Fruit fly (Drosophila melanogaster) whole organism, embryonic: Measurements from ENCODE around the gene Dop1R2.
A peak's percentile ranks its signal among the peaks of the same experiment; 100 is the strongest.

Experiments used
- Abd-B ChIP-seq: fragments of 200-800 bp; sonication (Bioruptor generic); optimal IDR thresholded peaks from 2 replicates; lab custom pipeline; 2018; ENCODE audit warnings: missing biosample characterization, mild to moderate bottlenecking, missing genetic modification characterization, moderate library complexity
- Ada2b ChIP-seq: fragments of 200-800 bp; sonication (Bioruptor generic); IDR thresholded peaks from 2 replicates; pipeline ENCODE4 v1.3.6; 2022; ENCODE audit warnings: missing biosample characterization, missing genetic modification characterization
- Awh ChIP-seq: fragments of 200-800 bp; sonication (Bioruptor generic); IDR thresholded peaks from 2 replicates; pipeline ENCODE4, ENCODE4 v1.3.6; 2022; ENCODE audit warnings: missing biosample characterization, missing genetic modification characterization
- CG10147 ChIP-seq: fragments of 200-800 bp; sonication (Bioruptor generic); optimal IDR thresholded peaks from 2 replicates; lab custom pipeline; 2019; ENCODE audit warnings: missing biosample characterization, mild to moderate bottlenecking, missing genetic modification characterization, moderate library complexity
- CG10321 ChIP-seq: fragments of 200-800 bp; sonication (Bioruptor generic); IDR thresholded peaks from 2 replicates; pipeline ENCODE4 v1.3.6; 2022; ENCODE audit warnings: missing biosample characterization, missing genetic modification characterization
- CG11504 ChIP-seq: fragments of 200-800 bp; sonication (Bioruptor generic); optimal IDR thresholded peaks from 3 replicates; lab custom pipeline; 2019; ENCODE audit warnings: missing biosample characterization, mild to moderate bottlenecking, missing genetic modification characterization, moderate library complexity
- CG13424 ChIP-seq: fragments of 200-800 bp; sonication (Bioruptor generic); optimal IDR thresholded peaks from 2 replicates; lab custom pipeline; 2019; ENCODE audit warnings: missing biosample characterization, mild to moderate bottlenecking, missing genetic modification characterization, moderate library complexity
- CG15011 ChIP-seq: fragments of 200-800 bp; sonication (Bioruptor generic); optimal IDR thresholded peaks from 3 replicates; lab custom pipeline; 2018; ENCODE audit warnings: missing biosample characterization, mild to moderate bottlenecking, missing genetic modification characterization
- CG17385 ChIP-seq: fragments of 200-800 bp; sonication (Bioruptor generic); optimal IDR thresholded peaks from 3 replicates; lab custom pipeline; 2018; ENCODE audit warnings: missing biosample characterization, mild to moderate bottlenecking, missing genetic modification characterization
- CG2120 ChIP-seq: fragments of 200-800 bp; sonication (Bioruptor generic); optimal IDR thresholded peaks from 3 replicates; lab custom pipeline; 2016; ENCODE audit warnings: missing biosample characterization, missing genetic modification characterization
- CG30403 ChIP-seq: fragments of 200-800 bp; sonication (Bioruptor generic); optimal IDR thresholded peaks from 3 replicates; lab custom pipeline; 2016; ENCODE audit warnings: missing biosample characterization, missing genetic modification characterization
- CG3163 ChIP-seq: fragments of 200-800 bp; sonication (Bioruptor generic); optimal IDR thresholded peaks from 3 replicates; lab custom pipeline; 2016; ENCODE audit warnings: missing biosample characterization, missing genetic modification characterization
- CG32532 ChIP-seq: fragments of 200-800 bp; sonication (Bioruptor generic); IDR thresholded peaks from 2 replicates; pipeline ENCODE4 v1.3.6; 2022; ENCODE audit warnings: missing biosample characterization, missing genetic modification characterization
- CG3281 ChIP-seq: fragments of 200-800 bp; sonication (Bioruptor generic); optimal IDR thresholded peaks from 3 replicates; lab custom pipeline; 2017; ENCODE audit warnings: missing biosample characterization, mild to moderate bottlenecking, missing genetic modification characterization
- CG3847 ChIP-seq: fragments of 200-800 bp; sonication (Bioruptor generic); IDR thresholded peaks from 2 replicates; pipeline ENCODE4 v1.3.6; 2022; ENCODE audit warnings: missing biosample characterization, missing genetic modification characterization
- CG4404 ChIP-seq: fragments of 200-800 bp; sonication (Bioruptor generic); IDR thresholded peaks from 2 replicates; pipeline ENCODE4 v1.3.6; 2022; ENCODE audit warnings: missing biosample characterization, missing genetic modification characterization
- CG6854 ChIP-seq: fragments of 200-800 bp; sonication (Bioruptor generic); optimal IDR thresholded peaks from 3 replicates; lab custom pipeline; 2017; ENCODE audit warnings: missing biosample characterization, mild to moderate bottlenecking, missing genetic modification characterization
- CG7928 ChIP-seq: fragments of 200-800 bp; sonication (Bioruptor generic); optimal IDR thresholded peaks from 2 replicates; lab custom pipeline; 2017; ENCODE audit warnings: missing biosample characterization, mild to moderate bottlenecking, missing genetic modification characterization
- CG8290 ChIP-seq, 3 experiments: fragments of 200-800 bp; sonication (Bioruptor generic); optimal IDR thresholded peaks; 2 replicates each; lab custom pipeline; 2016 to 2019; ENCODE audit warnings: missing biosample characterization in 3 of 3, missing genetic modification characterization in 3 of 3, mild to moderate bottlenecking in 2 of 3, moderate library complexity in 1 of 3
- CTCF ChIP-seq: fragments of 200-800 bp; sonication (Bioruptor generic); optimal IDR thresholded peaks from 2 replicates; lab custom pipeline; 2017; ENCODE audit warnings: missing biosample characterization, mild to moderate bottlenecking, missing genetic modification characterization, moderate library complexity
- Chrac-16 ChIP-seq: fragments of 200-800 bp; sonication (Bioruptor generic); optimal IDR thresholded peaks from 3 replicates; lab custom pipeline; 2016; ENCODE audit warnings: missing biosample characterization, missing genetic modification characterization
- CoRest ChIP-seq: fragments of 200-800 bp; sonication (Bioruptor generic); optimal IDR thresholded peaks from 3 replicates; lab custom pipeline; 2018; ENCODE audit warnings: missing biosample characterization, mild to moderate bottlenecking, missing genetic modification characterization, moderate library complexity
- Dek ChIP-seq: fragments of 200-800 bp; sonication (Bioruptor generic); optimal IDR thresholded peaks from 3 replicates; lab custom pipeline; 2019; ENCODE audit warnings: missing biosample characterization, mild to moderate bottlenecking, missing genetic modification characterization, moderate library complexity
- Dip3 ChIP-seq: fragments of 200-800 bp; sonication (Bioruptor generic); optimal IDR thresholded peaks from 3 replicates; lab custom pipeline; 2016; ENCODE audit warnings: missing biosample characterization, missing genetic modification characterization
- ERR ChIP-seq: fragments of 200-800 bp; sonication (Bioruptor generic); optimal IDR thresholded peaks from 2 replicates; lab custom pipeline; 2016; ENCODE audit warnings: missing biosample characterization, missing genetic modification characterization
- Eip74EF ChIP-seq, 2 experiments: fragments of 200-800 bp in 1 of 2; fragments of >200 bp in 1 of 2; sonication (Bioruptor generic) in 1 of 2; optimal IDR thresholded peaks; 2 replicates each; lab custom pipeline; 2017 to 2019; ENCODE audit warnings: missing biosample characterization in 2 of 2, missing genetic modification characterization in 2 of 2, mild to moderate bottlenecking in 1 of 2, moderate library complexity in 1 of 2
- Gsc ChIP-seq: fragments of 200-800 bp; sonication (Bioruptor generic); IDR thresholded peaks from 2 replicates; pipeline ENCODE4 v1.3.6; 2022; ENCODE audit warnings: missing biosample characterization, missing genetic modification characterization
- Nf-YC ChIP-seq: fragments of 200-800 bp; optimal IDR thresholded peaks from 3 replicates; lab custom pipeline; 2019; ENCODE audit warnings: missing biosample characterization, mild to moderate bottlenecking, missing genetic modification characterization, moderate library complexity
- NfI ChIP-seq: fragments of 200-800 bp; sonication (Bioruptor generic); optimal IDR thresholded peaks from 3 replicates; lab custom pipeline; 2018; ENCODE audit warnings: missing biosample characterization, mild to moderate bottlenecking, missing genetic modification characterization, moderate library complexity
- Oli ChIP-seq: fragments of 200-800 bp; sonication (Bioruptor generic); optimal IDR thresholded peaks from 2 replicates; lab custom pipeline; 2018; ENCODE audit warnings: missing biosample characterization, mild to moderate bottlenecking, missing genetic modification characterization, moderate library complexity
- Opbp ChIP-seq: fragments of 200-800 bp; sonication (Bioruptor generic); IDR thresholded peaks from 3 replicates; pipeline ENCODE4 v1.3.6; 2022; ENCODE audit warnings: missing biosample characterization, missing genetic modification characterization; ENCODE audit not compliant: partially characterized antibody
- TFAM ChIP-seq: fragments of 200-800 bp; sonication (Bioruptor generic); optimal IDR thresholded peaks from 2 replicates; lab custom pipeline; 2017; ENCODE audit warnings: missing biosample characterization, missing genetic modification characterization, inconsistent platforms
- abd-A ChIP-seq: fragments of 200-800 bp; sonication (Bioruptor generic); optimal IDR thresholded peaks from 3 replicates; lab custom pipeline; 2019; ENCODE audit warnings: missing biosample characterization, mild to moderate bottlenecking, missing genetic modification characterization, moderate library complexity
- dan ChIP-seq: fragments of 200-800 bp; sonication (Bioruptor generic); IDR thresholded peaks from 2 replicates; pipeline ENCODE4 v1.3.6; 2022; ENCODE audit warnings: missing biosample characterization, missing genetic modification characterization
- dysf ChIP-seq: fragments of 200-800 bp; sonication (Bioruptor generic); IDR thresholded peaks from 3 replicates; pipeline ENCODE4 v1.3.6; 2022; ENCODE audit warnings: missing biosample characterization, missing genetic modification characterization
- gce ChIP-seq: fragments of 200-800 bp; sonication (Bioruptor generic); IDR thresholded peaks from 3 replicates; pipeline ENCODE4 v1.3.6; 2022; ENCODE audit warnings: missing biosample characterization, missing genetic modification characterization
- grau ChIP-seq: fragments of 200-800 bp; optimal IDR thresholded peaks from 3 replicates; lab custom pipeline; 2019; ENCODE audit warnings: missing biosample characterization, mild to moderate bottlenecking, missing genetic modification characterization, moderate library complexity
- grn ChIP-seq: fragments of 200-800 bp; sonication (Bioruptor generic); optimal IDR thresholded peaks from 3 replicates; lab custom pipeline; 2017; ENCODE audit warnings: missing biosample characterization, missing genetic modification characterization
- knrl ChIP-seq: fragments of 200-800 bp; sonication (Bioruptor generic); IDR thresholded peaks from 3 replicates; pipeline ENCODE4 v1.3.6; 2022; ENCODE audit warnings: missing biosample characterization, missing genetic modification characterization; ENCODE audit not compliant: partially characterized antibody
- lmd ChIP-seq: fragments of 200-800 bp; sonication (Bioruptor generic); IDR thresholded peaks from 2 replicates; pipeline ENCODE4 v1.3.6; 2022; ENCODE audit warnings: missing biosample characterization, missing genetic modification characterization
- mirr ChIP-seq: fragments of 200-800 bp; sonication (Bioruptor generic); optimal IDR thresholded peaks from 3 replicates; lab custom pipeline; 2018; ENCODE audit warnings: missing biosample characterization, mild to moderate bottlenecking, missing genetic modification characterization
- nau ChIP-seq: fragments of 200-800 bp; sonication (Bioruptor generic); optimal IDR thresholded peaks from 3 replicates; lab custom pipeline; 2017; ENCODE audit warnings: missing biosample characterization, mild to moderate bottlenecking, missing genetic modification characterization, missing genetic modification reagents
- org-1 ChIP-seq: fragments of 200-800 bp; sonication (Bioruptor generic); optimal IDR thresholded peaks from 2 replicates; lab custom pipeline; 2017; ENCODE audit warnings: missing biosample characterization, missing genetic modification characterization
- pan ChIP-seq, 4 experiments: fragments of >200 bp in 3 of 4; fragments of 200-800 bp in 1 of 4; sonication (Bioruptor generic) in 1 of 4; optimal IDR thresholded peaks in 3 of 4; IDR thresholded peaks in 1 of 4; 2 replicates each; pipeline versions ENCODE4 v1.3.6 to Lab custom; 2017 to 2022; ENCODE audit warnings: missing biosample characterization in 2 of 4, missing genetic modification characterization in 2 of 4, mixed read lengths in 1 of 4
- sc ChIP-seq, 3 experiments: fragments of >200 bp in 2 of 3; fragments of 200-800 bp in 1 of 3; sonication (Bioruptor generic) in 1 of 3; optimal IDR thresholded peaks; 2 replicates in 2 of 3; 3 replicates in 1 of 3; lab custom pipeline; 2017; ENCODE audit warnings: mild to moderate bottlenecking in 1 of 3, missing biosample characterization in 1 of 3, missing genetic modification characterization in 1 of 3, missing genetic modification reagents in 1 of 3
- sens-2 ChIP-seq: fragments of 200-800 bp; sonication (Bioruptor generic); IDR thresholded peaks from 2 replicates; pipeline ENCODE4 v1.3.6; 2022; ENCODE audit warnings: missing biosample characterization, missing genetic modification characterization
- tin ChIP-seq: fragments of 200-800 bp; sonication (Bioruptor generic); optimal IDR thresholded peaks from 3 replicates; lab custom pipeline; 2016; ENCODE audit warnings: missing biosample characterization, missing genetic modification characterization
- tll ChIP-seq, 2 experiments: fragments of 200-800 bp in 1 of 2; fragments of >200 bp in 1 of 2; sonication (Bioruptor generic) in 1 of 2; optimal IDR thresholded peaks; 2 replicates each; lab custom pipeline; 2017 to 2019; ENCODE audit warnings: missing biosample characterization in 2 of 2, missing genetic modification characterization in 2 of 2, mild to moderate bottlenecking in 1 of 2, moderate library complexity in 1 of 2
- vnd ChIP-seq: fragments of 200-800 bp; sonication (Bioruptor generic); IDR thresholded peaks from 3 replicates; pipeline ENCODE4 v1.3.6; 2022; ENCODE audit warnings: missing biosample characterization, missing genetic modification characterization; ENCODE audit not compliant: partially characterized antibody

The Dop1R2 gene

dm6 chr3R:29651488-29651887, 8.3 kb downstream of the Dop1R2 start (continued):
- no peak for TF ChIP-seq Dip3
- TF ChIP-seq CG32532 (GFP tag; lab: Robert Waterston, UW) = peak; percentile 49; the same call in 1 of the 2 replicates
- TF ChIP-seq Chrac-16 (GFP tag; lab: Kevin White, UChicago) = peak; percentile 4
- no peak for TF ChIP-seq Nf-YC (tag; lab: Kevin White, UChicago)
- no peak for TF ChIP-seq CG3163 (GFP tag; lab: Kevin White, UChicago)
- TF ChIP-seq lmd (GFP tag; lab: Robert Waterston, UW) = peak; percentile 50
- TF ChIP-seq org-1 (GFP tag; lab: Kevin White, UChicago) = peak; percentile 20
- TF ChIP-seq Oli (tag; lab: Kevin White, UChicago) = peak; percentile 35
- TF ChIP-seq Opbp (GFP tag; lab: Robert Waterston, UW) = no peak
- no peak for TF ChIP-seq grn (GFP tag; lab: Kevin White, UChicago)
- TF ChIP-seq CG10147 = peak; percentile 32
- TF ChIP-seq CG2120 = peak; percentile 42
- no peak for TF ChIP-seq Gsc (GFP tag; lab: Robert Waterston, UW)
- peak; percentile 30 for TF ChIP-seq NfI
- no peak for TF ChIP-seq CG8290 (GFP tag; optimal IDR thresholded peaks at IDR 0.05; lab: Kevin White, UChicago)
- peak in 1 of 2 experiments; percentile 41 for TF ChIP-seq CG8290 (tag; optimal IDR thresholded peaks at IDR 0.05; lab: Kevin White, UChicago)
- no peak for TF ChIP-seq tll (GFP tag; optimal IDR thresholded peaks at IDR 0.05; lab: Kevin White, UChicago)
- TF ChIP-seq Dek = no peak
- TF ChIP-seq knrl = no peak
- TF ChIP-seq pan (optimal IDR thresholded peaks at IDR 0.05; lab: Kevin White, UChicago) = no peak
- peak in 1 of 2 experiments; percentile 54 for TF ChIP-seq pan (GFP tag; optimal IDR thresholded peaks at IDR 0.05 in 1 of 2, IDR thresholded peaks at IDR 0.05 in 1 of 2)
- TF ChIP-seq sc (optimal IDR thresholded peaks at IDR 0.05; lab: Kevin White, UChicago) = no peak
- no peak for TF ChIP-seq sc (GFP tag; optimal IDR thresholded peaks at IDR 0.05; lab: Kevin White, UChicago)
- peak; percentile 56 for TF ChIP-seq CG3281 (GFP tag; lab: Kevin White, UChicago)
- TF ChIP-seq Eip74EF (GFP tag; optimal IDR thresholded peaks at IDR 0.05; lab: Kevin White, UChicago) = no peak
- TF ChIP-seq Abd-B (GFP tag; lab: Kevin White, UChicago) = no peak
- TF ChIP-seq CG7928 (GFP tag; lab: Kevin White, UChicago) = no peak
- TF ChIP-seq CG4404 (GFP tag; lab: Robert Waterston, UW) = peak; percentile 22; the same call in 1 of the 2 replicates
- no peak for TF ChIP-seq mirr (GFP tag; lab: Kevin White, UChicago)
- TF ChIP-seq CoRest (tag; lab: Kevin White, UChicago) = peak; percentile 31
- TF ChIP-seq tin (GFP tag; lab: Kevin White, UChicago) = no peak
- TF ChIP-seq vnd (GFP tag; lab: Robert Waterston, UW) = no peak
- TF ChIP-seq Ada2b (GFP tag; lab: Robert Waterston, UW) = peak; percentile 59
- no peak for TF ChIP-seq CG10321
- peak; percentile 64 for TF ChIP-seq CG11504 (tag; lab: Kevin White, UChicago)
- TF ChIP-seq CG17385 (GFP tag; lab: Kevin White, UChicago) = peak; percentile 45
- TF ChIP-seq Awh = no peak
- peak; percentile 45; the same call in 1 of the 3 replicates for TF ChIP-seq dysf (GFP tag; lab: Robert Waterston, UW)
- TF ChIP-seq grau (tag; lab: Kevin White, UChicago) = peak; percentile 39
- peak; percentile 43 for TF ChIP-seq CG13424
- peak; percentile 7 for TF ChIP-seq abd-A (tag; lab: Kevin White, UChicago)
- TF ChIP-seq sens-2 (GFP tag; lab: Robert Waterston, UW) = no peak
- TF ChIP-seq CG30403 (GFP tag; lab: Kevin White, UChicago) = peak; percentile 20
- no peak for TF ChIP-seq CG3847
- TF ChIP-seq CG6854 (GFP tag; lab: Kevin White, UChicago) = peak; percentile 20
- TF ChIP-seq TFAM (GFP tag; lab: Kevin White, UChicago) = no peak
- no peak for TF ChIP-seq gce (GFP tag; lab: Robert Waterston, UW)
- TF ChIP-seq nau = no peak
- no peak for TF ChIP-seq CG15011 (GFP tag; lab: Kevin White, UChicago)
- no peak for TF ChIP-seq ERR (GFP tag; lab: Kevin White, UChicago)
- no peak for TF ChIP-seq dan
- TF ChIP-seq CTCF (GFP tag; lab: Kevin White, UChicago) = no peak
